Fruit fly (Drosophila melanogaster) whole organism, embryonic: ENCODE measurements around the gene Ir20a.

ENCODE experiments used
- Aef1 ChIP-seq: fragments of 200-800 bp; sonication (Bioruptor generic); IDR thresholded peaks from 3 replicates; pipeline ENCODE4 v1.3.6; 2022; ENCODE audit warnings: missing biosample characterization, missing genetic modification characterization
- Bteb2 ChIP-seq: fragments of 200-800 bp; sonication (Bioruptor generic); optimal IDR thresholded peaks from 2 replicates; lab custom pipeline; 2016; ENCODE audit warnings: missing biosample characterization, missing genetic modification characterization
- CG1024 ChIP-seq: fragments of 200-800 bp; sonication (Bioruptor generic); IDR thresholded peaks from 2 replicates; pipeline ENCODE4 v1.3.6; 2022; ENCODE audit warnings: missing biosample characterization, missing genetic modification characterization
- CG10431 ChIP-seq: fragments of 200-800 bp; sonication (Bioruptor generic); optimal IDR thresholded peaks from 3 replicates; lab custom pipeline; 2018; ENCODE audit warnings: missing biosample characterization, mild to moderate bottlenecking, missing genetic modification characterization
- CG11247 ChIP-seq: fragments of 200-800 bp; sonication (Bioruptor generic); IDR thresholded peaks from 2 replicates; pipeline ENCODE4 v1.3.6; 2022; ENCODE audit warnings: missing biosample characterization, missing genetic modification characterization
- CG11504 ChIP-seq: fragments of 200-800 bp; sonication (Bioruptor generic); optimal IDR thresholded peaks from 3 replicates; lab custom pipeline; 2019; ENCODE audit warnings: missing biosample characterization, mild to moderate bottlenecking, missing genetic modification characterization, moderate library complexity
- CG11723 ChIP-seq: fragments of 200-800 bp; sonication (Bioruptor generic); optimal IDR thresholded peaks from 2 replicates; lab custom pipeline; 2017; ENCODE audit warnings: missing biosample characterization, mild to moderate bottlenecking, missing genetic modification characterization
- CG13424 ChIP-seq: fragments of 200-800 bp; sonication (Bioruptor generic); optimal IDR thresholded peaks from 2 replicates; lab custom pipeline; 2019; ENCODE audit warnings: missing biosample characterization, mild to moderate bottlenecking, missing genetic modification characterization, moderate library complexity
- CG14050 ChIP-seq: fragments of 200-800 bp; sonication (Bioruptor generic); IDR thresholded peaks from 3 replicates; pipeline ENCODE4 v1.3.6; 2022; ENCODE audit warnings: missing biosample characterization, missing genetic modification characterization
- CG15073 ChIP-seq: fragments of 200-800 bp; sonication (Bioruptor generic); optimal IDR thresholded peaks from 2 replicates; lab custom pipeline; 2016; ENCODE audit warnings: missing biosample characterization, missing genetic modification characterization
- CG15696 ChIP-seq: fragments of 200-800 bp; sonication (Bioruptor generic); optimal IDR thresholded peaks from 2 replicates; lab custom pipeline; 2019; ENCODE audit warnings: missing biosample characterization, mild to moderate bottlenecking, missing genetic modification characterization, moderate library complexity
- CG18599 ChIP-seq: fragments of 200-800 bp; sonication (Bioruptor generic); optimal IDR thresholded peaks from 3 replicates; lab custom pipeline; 2017; ENCODE audit warnings: missing biosample characterization, missing genetic modification characterization, mild to moderate bottlenecking, moderate library complexity, missing genetic modification reagents
- CG2712 ChIP-seq: fragments of 200-800 bp; optimal IDR thresholded peaks from 3 replicates; lab custom pipeline; 2019; ENCODE audit warnings: missing biosample characterization, mild to moderate bottlenecking, missing genetic modification characterization, moderate library complexity
- CG3838 ChIP-seq: fragments of 200-800 bp; sonication (Bioruptor generic); optimal IDR thresholded peaks from 3 replicates; lab custom pipeline; 2016; ENCODE audit warnings: missing biosample characterization, missing genetic modification characterization
- CG4617 ChIP-seq: fragments of 200-800 bp; sonication (Bioruptor generic); optimal IDR thresholded peaks from 3 replicates; lab custom pipeline; 2016; ENCODE audit warnings: missing biosample characterization, missing genetic modification characterization, borderline replicate concordance
- CG4854 ChIP-seq: fragments of 200-800 bp; sonication (Bioruptor generic); optimal IDR thresholded peaks from 2 replicates; lab custom pipeline; 2016; ENCODE audit warnings: missing biosample characterization, missing genetic modification characterization, inconsistent platforms
- CG7556 ChIP-seq: fragments of 200-800 bp; sonication (Bioruptor generic); optimal IDR thresholded peaks from 2 replicates; lab custom pipeline; 2017; ENCODE audit warnings: missing biosample characterization, mild to moderate bottlenecking, missing genetic modification characterization
- CG7987 ChIP-seq: fragments of 200-800 bp; sonication (Bioruptor generic); optimal IDR thresholded peaks from 2 replicates; lab custom pipeline; 2018; ENCODE audit warnings: missing biosample characterization, mild to moderate bottlenecking, missing genetic modification characterization, moderate library complexity
- CG8290 ChIP-seq, 3 experiments: fragments of 200-800 bp; sonication (Bioruptor generic); optimal IDR thresholded peaks; 2 replicates each; lab custom pipeline; 2016 to 2019; ENCODE audit warnings: missing biosample characterization in 3 of 3, missing genetic modification characterization in 3 of 3, mild to moderate bottlenecking in 2 of 3, moderate library complexity in 1 of 3
- CG8924 ChIP-seq: fragments of 200-800 bp; optimal IDR thresholded peaks from 3 replicates; lab custom pipeline; 2019; ENCODE audit warnings: missing biosample characterization, mild to moderate bottlenecking, missing genetic modification characterization, moderate library complexity
- CG9727 ChIP-seq: fragments of 200-800 bp; sonication (Bioruptor generic); optimal IDR thresholded peaks from 3 replicates; lab custom pipeline; 2017; ENCODE audit warnings: missing biosample characterization, mild to moderate bottlenecking, missing genetic modification characterization
- CG9797 ChIP-seq: fragments of 200-800 bp; sonication (Bioruptor generic); optimal IDR thresholded peaks from 3 replicates; lab custom pipeline; 2018; ENCODE audit warnings: missing biosample characterization, mild to moderate bottlenecking, missing genetic modification characterization
- CrebB ChIP-seq: fragments of 200-800 bp; sonication (Bioruptor generic); optimal IDR thresholded peaks from 3 replicates; lab custom pipeline; 2018; ENCODE audit warnings: missing biosample characterization, mild to moderate bottlenecking, missing genetic modification characterization
- Scr ChIP-seq: fragments of 200-800 bp; sonication (Bioruptor generic); IDR thresholded peaks from 2 replicates; pipeline ENCODE4 v1.3.6; 2022; ENCODE audit warnings: missing biosample characterization, missing genetic modification characterization; ENCODE audit not compliant: partially characterized antibody
- Sox100B ChIP-seq: fragments of 200-800 bp; sonication (Bioruptor generic); optimal IDR thresholded peaks from 3 replicates; lab custom pipeline; 2018; ENCODE audit warnings: missing biosample characterization, mild to moderate bottlenecking, missing genetic modification characterization
- TFAM ChIP-seq: fragments of 200-800 bp; sonication (Bioruptor generic); optimal IDR thresholded peaks from 2 replicates; lab custom pipeline; 2017; ENCODE audit warnings: missing biosample characterization, missing genetic modification characterization, inconsistent platforms
- Vsx1 ChIP-seq: fragments of 200-800 bp; sonication (Bioruptor generic); optimal IDR thresholded peaks from 2 replicates; lab custom pipeline; 2017; ENCODE audit warnings: missing biosample characterization, mild to moderate bottlenecking, missing genetic modification characterization, missing genetic modification reagents
- ac ChIP-seq: fragments of 200-800 bp; sonication (Bioruptor generic); optimal IDR thresholded peaks from 3 replicates; lab custom pipeline; 2017; ENCODE audit warnings: missing biosample characterization, mild to moderate bottlenecking, missing genetic modification characterization
- al ChIP-seq: fragments of 200-800 bp; sonication (Bioruptor generic); IDR thresholded peaks from 2 replicates; pipeline ENCODE4 v1.3.6; 2022; ENCODE audit warnings: missing biosample characterization, missing genetic modification characterization
- amos ChIP-seq: fragments of 200-800 bp; sonication (Bioruptor generic); IDR thresholded peaks from 2 replicates; pipeline ENCODE4 v1.3.6; 2022; ENCODE audit warnings: missing biosample characterization, missing genetic modification characterization; ENCODE audit not compliant: partially characterized antibody
- bbx ChIP-seq: fragments of 200-800 bp; sonication (Bioruptor generic); IDR thresholded peaks from 2 replicates; pipeline ENCODE4 v1.3.6; 2022; ENCODE audit warnings: missing biosample characterization, missing genetic modification characterization; ENCODE audit not compliant: partially characterized antibody
- btn ChIP-seq: fragments of 200-800 bp; sonication (Bioruptor generic); optimal IDR thresholded peaks from 2 replicates; lab custom pipeline; 2016; ENCODE audit warnings: missing biosample characterization, missing genetic modification characterization
- cg ChIP-seq: fragments of 200-800 bp; sonication (Bioruptor generic); optimal IDR thresholded peaks from 3 replicates; lab custom pipeline; 2019; ENCODE audit warnings: missing biosample characterization, mild to moderate bottlenecking, missing genetic modification characterization, moderate library complexity
- crc ChIP-seq: fragments of 200-800 bp; sonication (Bioruptor generic); optimal IDR thresholded peaks from 2 replicates; lab custom pipeline; 2016; ENCODE audit warnings: missing biosample characterization, missing genetic modification characterization
- cwo ChIP-seq: fragments of 200-800 bp; sonication (Bioruptor generic); optimal IDR thresholded peaks from 3 replicates; lab custom pipeline; 2017; ENCODE audit warnings: missing biosample characterization, missing genetic modification characterization, mild to moderate bottlenecking, moderate library complexity, missing genetic modification reagents
- danr ChIP-seq: fragments of 200-800 bp; sonication (Bioruptor generic); IDR thresholded peaks from 2 replicates; pipeline ENCODE4 v1.3.6; 2022; ENCODE audit warnings: missing biosample characterization, missing genetic modification characterization
- dmrt99B ChIP-seq: fragments of 200-800 bp; sonication (Bioruptor generic); optimal IDR thresholded peaks from 2 replicates; lab custom pipeline; 2018; ENCODE audit warnings: missing biosample characterization, mild to moderate bottlenecking, missing genetic modification characterization, moderate library complexity
- emc ChIP-seq: fragments of 200-800 bp; sonication (Bioruptor generic); optimal IDR thresholded peaks from 2 replicates; lab custom pipeline; 2016; ENCODE audit warnings: missing biosample characterization, missing genetic modification characterization
- ind ChIP-seq: fragments of 200-800 bp; sonication (Bioruptor generic); optimal IDR thresholded peaks from 3 replicates; lab custom pipeline; 2016; ENCODE audit warnings: missing biosample characterization, missing genetic modification characterization
- knrl ChIP-seq: fragments of 200-800 bp; sonication (Bioruptor generic); IDR thresholded peaks from 3 replicates; pipeline ENCODE4 v1.3.6; 2022; ENCODE audit warnings: missing biosample characterization, missing genetic modification characterization; ENCODE audit not compliant: partially characterized antibody
- lab ChIP-seq: fragments of 200-800 bp; sonication (Bioruptor generic); optimal IDR thresholded peaks from 3 replicates; lab custom pipeline; 2017; ENCODE audit warnings: missing biosample characterization, missing genetic modification characterization, mild to moderate bottlenecking, moderate library complexity, missing genetic modification reagents
- nmo ChIP-seq: fragments of 200-800 bp; sonication (Bioruptor generic); optimal IDR thresholded peaks from 2 replicates; lab custom pipeline; 2018; ENCODE audit warnings: missing biosample characterization, mild to moderate bottlenecking, missing genetic modification characterization, moderate library complexity
- oc ChIP-seq: fragments of 200-800 bp; sonication (Bioruptor generic); optimal IDR thresholded peaks from 2 replicates; lab custom pipeline; 2018; ENCODE audit warnings: missing biosample characterization, mild to moderate bottlenecking, missing genetic modification characterization, moderate library complexity
- rib ChIP-seq: fragments of 200-800 bp; sonication (Bioruptor generic); IDR thresholded peaks from 2 replicates; pipeline ENCODE4 v1.3.6; 2022; ENCODE audit warnings: missing biosample characterization, missing genetic modification characterization
- row ChIP-seq: fragments of 200-800 bp; sonication (Bioruptor generic); IDR thresholded peaks from 3 replicates; pipeline ENCODE4 v1.3.6; 2022; ENCODE audit warnings: missing biosample characterization, missing genetic modification characterization
- run ChIP-seq: fragments of 200-800 bp; sonication (Bioruptor generic); optimal IDR thresholded peaks from 3 replicates; lab custom pipeline; 2018; ENCODE audit warnings: missing biosample characterization, mild to moderate bottlenecking, missing genetic modification characterization
- sc ChIP-seq, 3 experiments: fragments of >200 bp in 2 of 3; fragments of 200-800 bp in 1 of 3; sonication (Bioruptor generic) in 1 of 3; optimal IDR thresholded peaks; 2 replicates in 2 of 3; 3 replicates in 1 of 3; lab custom pipeline; 2017; ENCODE audit warnings: mild to moderate bottlenecking in 1 of 3, missing biosample characterization in 1 of 3, missing genetic modification characterization in 1 of 3, missing genetic modification reagents in 1 of 3
- tio ChIP-seq: fragments of 200-800 bp; sonication (Bioruptor generic); optimal IDR thresholded peaks from 2 replicates; lab custom pipeline; 2017; ENCODE audit warnings: missing biosample characterization, missing genetic modification characterization, inconsistent platforms
- vvl ChIP-seq: fragments of 200-800 bp; sonication (Bioruptor generic); IDR thresholded peaks from 2 replicates; pipeline ENCODE4 v1.3.6; 2022; ENCODE audit warnings: missing biosample characterization, missing genetic modification characterization

The Ir20a gene

DNA sequence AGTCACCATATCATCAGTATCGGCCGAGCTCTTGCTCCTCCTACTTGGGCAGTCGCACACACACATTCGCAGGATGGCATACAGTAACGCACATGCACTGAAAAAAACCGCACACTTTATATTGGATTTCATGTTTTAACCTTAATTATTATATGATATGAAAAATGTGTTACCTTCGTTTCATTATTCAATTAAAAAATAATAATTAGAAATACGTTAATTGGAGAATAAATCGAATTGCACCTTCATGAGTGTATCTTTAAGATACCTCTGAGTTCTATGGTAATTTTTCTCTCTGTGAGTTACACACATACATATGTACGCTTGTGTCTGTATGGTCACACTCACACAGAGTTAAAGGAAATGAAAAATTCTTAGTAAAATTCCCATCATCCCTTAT lies 18.3 kb upstream of the Ir20a start (continued):
- TF ChIP-seq CG9727 (GFP tag; lab: Kevin White, UChicago) = peak; percentile 5
- TF ChIP-seq knrl (GFP tag; lab: Robert Waterston, UW) = no peak
- TF ChIP-seq Sox100B (GFP tag; lab: Kevin White, UChicago) = peak; percentile 9
- peak; percentile 47 for TF ChIP-seq cg (GFP tag; lab: Kevin White, UChicago)
- peak; percentile 7 for TF ChIP-seq ind
- peak; percentile 58 for TF ChIP-seq CG11504 (tag; lab: Kevin White, UChicago)
- no peak for TF ChIP-seq TFAM (GFP tag; lab: Kevin White, UChicago)
- TF ChIP-seq vvl = 0 out of 2 replicates have a peak, but pooled peaks have one; percentile 21
- TF ChIP-seq oc (tag; lab: Kevin White, UChicago) = no peak
- TF ChIP-seq Bteb2 (GFP tag; lab: Kevin White, UChicago) = no peak
- no peak for TF ChIP-seq tio
- TF ChIP-seq CG15073 (GFP tag; lab: Kevin White, UChicago) = no peak
- TF ChIP-seq amos (GFP tag; lab: Robert Waterston, UW) = no peak
- TF ChIP-seq danr (GFP tag; lab: Robert Waterston, UW) = no peak
- no peak for TF ChIP-seq Scr (GFP tag; lab: Robert Waterston, UW)
- TF ChIP-seq CG7556 (GFP tag; lab: Kevin White, UChicago) = peak; percentile 27
- TF ChIP-seq run (tag; lab: Kevin White, UChicago) = no peak
- TF ChIP-seq ac (GFP tag; lab: Kevin White, UChicago) = no peak
- TF ChIP-seq CG18599 (GFP tag; lab: Kevin White, UChicago) = peak; percentile 30
- TF ChIP-seq CG14050 (GFP tag; lab: Robert Waterston, UW) = no peak
- no peak for TF ChIP-seq CG10431
- peak; percentile 44 for TF ChIP-seq dmrt99B (tag; lab: Kevin White, UChicago)
- TF ChIP-seq CG15696 (tag; lab: Kevin White, UChicago) = peak; percentile 24
- no peak for TF ChIP-seq CG4854 (GFP tag; lab: Kevin White, UChicago)
- no peak for TF ChIP-seq CG8290 (GFP tag; optimal IDR thresholded peaks at IDR 0.05; lab: Kevin White, UChicago)
- no peak for TF ChIP-seq CG8290 (tag; optimal IDR thresholded peaks at IDR 0.05; lab: Kevin White, UChicago)
- peak; percentile 2 for TF ChIP-seq CG8924 (tag; lab: Kevin White, UChicago)
- no peak for TF ChIP-seq Vsx1 (GFP tag; lab: Kevin White, UChicago)
- TF ChIP-seq CG3838 (GFP tag; lab: Kevin White, UChicago) = no peak
- no peak for TF ChIP-seq CG11247 (GFP tag; lab: Robert Waterston, UW)
- peak; percentile 47; the same call in 1 of the 3 replicates for TF ChIP-seq row (GFP tag; lab: Robert Waterston, UW)
- TF ChIP-seq cwo = peak; percentile 2
- peak; percentile 34 for TF ChIP-seq nmo (GFP tag; lab: Kevin White, UChicago)
- TF ChIP-seq CG9797 (GFP tag; lab: Kevin White, UChicago) = no peak
- TF ChIP-seq bbx (GFP tag; lab: Robert Waterston, UW) = no peak
- TF ChIP-seq crc (GFP tag; lab: Kevin White, UChicago) = no peak
- TF ChIP-seq rib = no peak
- TF ChIP-seq emc (GFP tag; lab: Kevin White, UChicago) = no peak
- TF ChIP-seq CG7987 (GFP tag; lab: Kevin White, UChicago) = no peak
- TF ChIP-seq lab = peak; percentile 34
- TF ChIP-seq CG2712 = peak; percentile 47
- no peak for TF ChIP-seq CrebB (tag; lab: Kevin White, UChicago)
- no peak for TF ChIP-seq CG1024 (GFP tag; lab: Robert Waterston, UW)
- no peak for TF ChIP-seq CG4617
- peak; percentile 26 for TF ChIP-seq CG13424 (tag; lab: Kevin White, UChicago)
- no peak for TF ChIP-seq btn
- no peak for TF ChIP-seq Aef1 (GFP tag; lab: Robert Waterston, UW)
- no peak for TF ChIP-seq CG11723 (GFP tag; lab: Kevin White, UChicago)
- no peak for TF ChIP-seq sc (optimal IDR thresholded peaks at IDR 0.05; lab: Kevin White, UChicago)
- no peak for TF ChIP-seq sc (GFP tag; optimal IDR thresholded peaks at IDR 0.05; lab: Kevin White, UChicago)
- no peak for TF ChIP-seq al (GFP tag; lab: Robert Waterston, UW)
